Worm (Caenorhabditis elegans) whole organism, L1 larva: ENCODE data around the gene F28C10.3.

Source experiments
- C34B4.2 ChIP-seq: sonication (generic microtip); optimal IDR thresholded peaks from 2 replicates; lab custom pipeline; 2017; ENCODE audit warnings: mild to moderate bottlenecking, missing genetic modification characterization, missing compliant biosample characterization
- F16B12.6 ChIP-seq: fragments of 150-350 bp; optimal IDR thresholded peaks from 2 replicates; lab custom pipeline; 2014; ENCODE audit warnings: missing biosample characterization, missing genetic modification characterization
- Y116A8C.19 ChIP-seq: sonication (generic microtip); optimal IDR thresholded peaks from 2 replicates; lab custom pipeline; 2016; ENCODE audit warnings: missing compliant biosample characterization, missing genetic modification characterization, borderline replicate concordance
- ceh-63 ChIP-seq: fragments of 200-800 bp; sonication (Bioruptor generic); optimal IDR thresholded peaks from 2 replicates; lab custom pipeline; 2018; ENCODE audit warnings: mild to moderate bottlenecking, missing genetic modification characterization, missing compliant biosample characterization
- ceh-8 ChIP-seq: fragments of 200-800 bp; sonication (Bioruptor generic); optimal IDR thresholded peaks from 2 replicates; lab custom pipeline; 2018; ENCODE audit warnings: mild to moderate bottlenecking, missing genetic modification characterization, moderate library complexity, missing compliant biosample characterization
- ceh-90 ChIP-seq: sonication (generic microtip); optimal IDR thresholded peaks from 2 replicates; lab custom pipeline; 2016; ENCODE audit warnings: missing genetic modification characterization, missing compliant biosample characterization
- ces-1 ChIP-seq: fragments of 150-350 bp; optimal IDR thresholded peaks from 2 replicates; lab custom pipeline; 2014; ENCODE audit warnings: missing biosample characterization, missing genetic modification reagents, missing genetic modification characterization
- dsc-1 ChIP-seq: sonication (generic microtip); optimal IDR thresholded peaks from 2 replicates; lab custom pipeline; 2016; ENCODE audit warnings: mild to moderate bottlenecking, missing genetic modification characterization, missing compliant biosample characterization
- efl-1 ChIP-seq, 4 experiments: fragments of 150-350 bp; optimal IDR thresholded peaks in 3 of 4; peaks in 1 of 4; 1 replicate in 1 of 4; 2 replicates in 3 of 4; lab custom pipeline; 2014; ENCODE audit warnings: missing biosample characterization in 2 of 4, missing genetic modification characterization in 2 of 4, missing genetic modification reagents in 2 of 4
- egl-13 ChIP-seq: sonication (generic microtip); optimal IDR thresholded peaks from 2 replicates; lab custom pipeline; 2016; ENCODE audit warnings: missing genotype, missing genetic modification reagents, missing genetic modification characterization, missing compliant biosample characterization
- elt-2 ChIP-seq: sonication (generic microtip); optimal IDR thresholded peaks from 2 replicates; lab custom pipeline; 2016; ENCODE audit warnings: missing genetic modification characterization, mild to moderate bottlenecking, inconsistent platforms, missing compliant biosample characterization, missing genetic modification reagents
- fkh-10 ChIP-seq: sonication (generic microtip); optimal IDR thresholded peaks from 2 replicates; lab custom pipeline; 2017; ENCODE audit warnings: missing biosample characterization, missing genetic modification reagents, missing genetic modification characterization
- fkh-4 ChIP-seq: sonication (generic microtip); optimal IDR thresholded peaks from 2 replicates; lab custom pipeline; 2016; ENCODE audit warnings: missing compliant biosample characterization, missing genetic modification characterization, borderline replicate concordance
- jun-1 ChIP-seq: fragments of 150-350 bp; optimal IDR thresholded peaks from 2 replicates; lab custom pipeline; 2014; ENCODE audit warnings: missing biosample characterization, missing genetic modification reagents, missing genetic modification characterization
- lin-13 ChIP-seq: fragments of 150-350 bp; optimal IDR thresholded peaks from 2 replicates; lab custom pipeline; 2014; ENCODE audit warnings: missing biosample characterization, missing genetic modification reagents, missing genetic modification characterization
- lin-14 ChIP-seq: fragments of 200-800 bp; sonication (Bioruptor generic); optimal IDR thresholded peaks from 2 replicates; lab custom pipeline; 2018; ENCODE audit warnings: mild to moderate bottlenecking, missing genetic modification characterization, moderate library complexity, missing compliant biosample characterization
- lin-39 ChIP-seq: fragments of 150-350 bp; optimal IDR thresholded peaks from 2 replicates; lab custom pipeline; 2014; ENCODE audit warnings: missing biosample characterization, missing genetic modification reagents, missing genetic modification characterization
- mab-9 ChIP-seq: fragments of 200-800 bp; sonication (Bioruptor generic); IDR thresholded peaks from 2 replicates; pipeline ENCODE4 v1.3.6; 2022; ENCODE audit warnings: missing genetic modification reagents, missing genetic modification characterization, missing compliant biosample characterization
- mdl-1 ChIP-seq, 2 experiments: fragments of 150-350 bp; optimal IDR thresholded peaks; 2 replicates each; lab custom pipeline; 2014 to 2017; ENCODE audit warnings: missing biosample characterization in 2 of 2, missing genetic modification characterization in 2 of 2, inconsistent platforms in 1 of 2
- nhr-12 ChIP-seq: sonication (generic microtip); optimal IDR thresholded peaks from 2 replicates; lab custom pipeline; 2017; ENCODE audit warnings: missing biosample characterization, missing genetic modification characterization
- nhr-20 ChIP-seq: sonication (generic microtip); optimal IDR thresholded peaks from 2 replicates; lab custom pipeline; 2016; ENCODE audit warnings: mild to moderate bottlenecking, missing genetic modification characterization, missing compliant biosample characterization
- nhr-77 ChIP-seq: fragments of 150-350 bp; optimal IDR thresholded peaks from 2 replicates; lab custom pipeline; 2014; ENCODE audit warnings: missing biosample characterization, missing genetic modification characterization
- nhr-84 ChIP-seq: sonication (generic microtip); optimal IDR thresholded peaks from 2 replicates; lab custom pipeline; 2017; ENCODE audit warnings: missing biosample characterization, missing genetic modification characterization
- nhr-85 ChIP-seq: sonication (generic microtip); peaks from one replicate; lab custom pipeline; 2016; ENCODE audit warnings: missing genetic modification characterization, inconsistent platforms, missing compliant biosample characterization
- pag-3 ChIP-seq: sonication (generic microtip); optimal IDR thresholded peaks from 2 replicates; lab custom pipeline; 2017; ENCODE audit warnings: missing genetic modification characterization, mild to moderate bottlenecking, missing compliant biosample characterization, antibody characterized with exemption, borderline replicate concordance; ENCODE audit not compliant: insufficient read depth
- pax-3 ChIP-seq: fragments of 200-800 bp; sonication (Bioruptor generic); optimal IDR thresholded peaks from 2 replicates; lab custom pipeline; 2018; ENCODE audit warnings: mild to moderate bottlenecking, missing genetic modification characterization, moderate library complexity, missing compliant biosample characterization
- snpc-4 ChIP-seq: fragments of 150-350 bp; optimal IDR thresholded peaks from 2 replicates; lab custom pipeline; 2014; ENCODE audit warnings: missing biosample characterization, missing genetic modification characterization
- sptf-1 ChIP-seq: fragments of 150-350 bp; optimal IDR thresholded peaks from 2 replicates; lab custom pipeline; 2014; ENCODE audit warnings: missing biosample characterization, missing genetic modification characterization
- sup-37 ChIP-seq: fragments of 200-800 bp; sonication (Bioruptor generic); optimal IDR thresholded peaks from 2 replicates; lab custom pipeline; 2018; ENCODE audit warnings: mild to moderate bottlenecking, missing genetic modification characterization, missing compliant biosample characterization
- tbx-2 ChIP-seq: sonication (generic microtip); optimal IDR thresholded peaks from 2 replicates; lab custom pipeline; 2016; ENCODE audit warnings: missing genetic modification characterization, missing compliant biosample characterization
- unc-98 ChIP-seq: fragments of 200-800 bp; sonication (Bioruptor generic); IDR thresholded peaks from 2 replicates; pipeline ENCODE4 v1.3.6; 2022; ENCODE audit warnings: missing genetic modification characterization, missing compliant biosample characterization
- vab-15 ChIP-seq: sonication (generic microtip); optimal IDR thresholded peaks from 2 replicates; lab custom pipeline; 2017; ENCODE audit warnings: missing genotype, mild to moderate bottlenecking, missing genetic modification characterization, missing compliant biosample characterization
- zip-4 ChIP-seq: fragments of 200-800 bp; sonication (Bioruptor generic); optimal IDR thresholded peaks from 2 replicates; lab custom pipeline; 2018; ENCODE audit warnings: mild to moderate bottlenecking, missing genetic modification characterization, moderate library complexity, missing compliant biosample characterization
- ztf-4 ChIP-seq: fragments of 150-350 bp; optimal IDR thresholded peaks from 2 replicates; lab custom pipeline; 2014; ENCODE audit warnings: missing biosample characterization, missing genetic modification characterization

The F28C10.3 gene

ce11 chrX:573270-573669 is 37.6 kb upstream of the F28C10.3 start (continued):
- TF ChIP-seq ceh-63 (GFP tag; lab: Kevin White, UChicago): no peak
- TF ChIP-seq lin-13 (GFP tag; lab: Kevin White, UChicago): no peak
- TF ChIP-seq fkh-10 (GFP tag; lab: Kevin White, UChicago): peak; percentile 41
- TF ChIP-seq sptf-1: no peak
- peak; percentile 95 for TF ChIP-seq zip-4 (GFP tag; lab: Kevin White, UChicago)
- no peak for TF ChIP-seq nhr-84 (tag; lab: Kevin White, UChicago)
- no peak for TF ChIP-seq unc-98 (GFP tag; lab: Robert Waterston, UW)
- TF ChIP-seq dsc-1 (tag; lab: Kevin White, UChicago): peak; percentile 40
- TF ChIP-seq nhr-85 (tag; lab: Kevin White, UChicago): peak; percentile 72
- peak; percentile 71 for TF ChIP-seq nhr-77 (tag; lab: Kevin White, UChicago)
- peak; percentile 5 for TF ChIP-seq F16B12.6 (tag; lab: Kevin White, UChicago)
- TF ChIP-seq ztf-4 (tag; lab: Kevin White, UChicago): no peak
- TF ChIP-seq tbx-2 (tag; lab: Kevin White, UChicago): peak; percentile 30
- peak; percentile 15 for TF ChIP-seq egl-13 (tag; lab: Kevin White, UChicago)
- no peak for TF ChIP-seq nhr-12 (tag; lab: Kevin White, UChicago)
- TF ChIP-seq vab-15 (tag; lab: Kevin White, UChicago): no peak
- TF ChIP-seq lin-39: no peak
- TF ChIP-seq jun-1 (tag; lab: Kevin White, UChicago): peak; percentile 72
- TF ChIP-seq fkh-4 (tag; lab: Kevin White, UChicago): no peak
- TF ChIP-seq sup-37 (GFP tag; lab: Kevin White, UChicago): no peak
- no peak for TF ChIP-seq pag-3 (tag; lab: Kevin White, UChicago)
- peak; percentile 95 for TF ChIP-seq lin-14 (GFP tag; lab: Kevin White, UChicago)
- peak; percentile 51 for TF ChIP-seq nhr-20 (tag; lab: Kevin White, UChicago)
- TF ChIP-seq pax-3 (tag; lab: Kevin White, UChicago): no peak
- peak in 1 of 2 experiments; percentile 77 for TF ChIP-seq mdl-1 (tag; optimal IDR thresholded peaks at IDR 0.05; lab: Kevin White, UChicago)
- no peak for TF ChIP-seq ces-1 (GFP tag; lab: Kevin White, UChicago)
- TF ChIP-seq ceh-90 (tag; lab: Kevin White, UChicago): peak; percentile 18
- TF ChIP-seq, all 84 proteins: peak for 37

DNA sequence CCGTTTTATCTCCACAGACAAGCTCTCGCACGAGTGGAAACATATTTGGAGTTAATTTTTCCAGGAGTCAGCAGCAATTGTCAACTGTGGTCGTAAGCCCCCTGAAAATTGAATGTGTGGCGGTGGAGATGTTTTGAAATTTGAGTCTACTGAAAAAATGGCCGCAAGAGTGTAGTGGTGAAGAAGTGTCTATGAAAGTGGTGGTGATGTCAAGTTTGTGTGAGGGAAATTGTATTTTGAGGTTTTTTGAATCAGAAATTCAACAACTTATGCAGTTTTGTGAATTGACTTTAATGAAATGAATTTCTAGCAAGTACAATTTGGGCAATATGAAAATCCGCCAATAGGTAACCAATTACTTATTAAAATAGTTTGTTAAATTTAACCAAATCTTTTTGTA is 37.0 kb upstream of the F28C10.3 start, which contains the start of gene mrp-2:
Gene mrp-2 (minus strand): TSS at position 101 of the 400 bp plus-strand sequence.
- TF ChIP-seq Y116A8C.19 (tag; lab: Kevin White, UChicago) (no peak), zip-4 (GFP tag; lab: Kevin White, UChicago) (no peak), efl-1 (optimal IDR thresholded peaks at IDR 0.05; lab: Kevin White, UChicago) (no peak), efl-1 (GFP tag; optimal IDR thresholded peaks at IDR 0.05 in 1 of 2; lab: Kevin White, UChicago) (peak in 1 of 2 experiments; percentile 53)

DNA sequence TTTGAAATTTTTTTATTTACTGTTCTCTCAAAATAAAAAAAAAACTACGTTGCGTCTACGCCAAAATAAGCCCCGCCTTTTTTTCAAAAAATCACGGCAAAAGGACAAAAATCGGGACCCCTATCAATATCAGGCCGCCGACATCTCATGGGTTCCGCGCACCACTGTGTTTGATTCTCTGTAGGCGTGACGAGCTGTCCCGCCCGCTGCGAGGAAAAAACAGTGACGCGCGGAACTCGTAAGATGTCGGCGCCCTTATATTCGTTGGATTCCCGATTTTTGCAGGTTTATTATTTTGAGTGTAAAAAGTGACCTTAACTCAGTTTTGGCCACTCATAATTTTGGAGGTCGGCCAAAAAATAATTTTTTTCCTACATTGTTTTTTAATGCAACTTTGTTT is 35.7 kb upstream of the F28C10.3 start:
- TF ChIP-seq ceh-8 (GFP tag; lab: Kevin White, UChicago) (no peak), snpc-4 (tag; lab: Kevin White, UChicago) (peak; percentile 42)
- TF ChIP-seq, all 84 proteins: peak for 1

DNA sequence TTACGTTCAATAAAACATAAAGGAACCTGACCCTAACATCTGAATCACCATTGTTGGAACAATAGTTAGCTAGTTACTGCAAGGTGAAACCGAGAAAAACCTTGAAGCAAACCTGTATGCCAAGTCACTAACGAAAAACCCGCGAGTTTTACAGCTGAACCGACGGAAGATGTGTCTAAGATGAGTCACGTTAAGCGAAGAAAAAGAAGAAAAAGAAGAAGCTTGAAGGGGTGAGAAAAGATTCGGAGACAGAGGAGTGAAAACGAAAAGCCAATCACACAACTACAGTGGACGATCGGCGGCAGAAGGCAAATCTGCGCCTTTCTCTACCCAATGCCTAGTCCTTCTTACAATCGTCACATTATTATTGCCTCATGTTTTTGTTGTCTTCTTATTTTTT is 22.2 kb upstream of the F28C10.3 start, which contains the start of gene nas-38:
Gene nas-38 (plus strand): TSS at position 301 of the 400 bp plus-strand sequence.
- no peak for TF ChIP-seq C34B4.2 (tag; lab: Kevin White, UChicago)
- TF ChIP-seq pag-3 (tag; lab: Kevin White, UChicago): no peak
- TF ChIP-seq elt-2 (tag; lab: Kevin White, UChicago): no peak

ce11 chrX:557195-557594 is 21.6 kb upstream of the F28C10.3 start, which contains the start of gene hlh-19:
Gene hlh-19 (minus strand): TSS chrX:557295.
- TF ChIP-seq zip-4 (GFP tag; lab: Kevin White, UChicago): no peak
- TF ChIP-seq mab-9 (GFP tag; lab: Robert Waterston, UW): no peak
- TF ChIP-seq nhr-20 (tag; lab: Kevin White, UChicago): no peak
